Worm (Caenorhabditis elegans): Measurements from ENCODE around the gene T12G3.11.
A peak's percentile ranks its signal among the peaks of the same experiment; 100 is the strongest.

Gene T12G3.11

DNA sequence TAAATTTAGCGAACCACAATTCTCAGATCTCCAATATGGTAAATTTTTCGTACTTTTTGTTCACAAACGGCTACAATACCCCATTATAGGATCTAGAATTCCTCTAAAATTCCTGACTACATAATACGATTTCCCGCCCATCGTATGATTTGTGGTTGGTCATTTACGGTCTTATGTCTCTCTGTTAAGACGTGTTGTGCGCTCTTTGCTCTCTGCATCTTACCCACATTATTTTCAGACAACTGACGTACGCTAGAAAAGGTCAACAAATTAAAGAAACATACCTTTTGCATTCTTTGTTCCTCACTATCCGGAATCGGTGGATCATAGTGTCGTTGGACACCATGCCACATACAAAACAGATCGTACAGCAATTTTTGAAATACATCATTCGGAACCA lies 13.5 kb upstream of the T12G3.11 start (continued):
- no peak for TF ChIP-seq T20F7.1 (GFP tag; optimal IDR thresholded peaks at IDR 0.05)

DNA sequence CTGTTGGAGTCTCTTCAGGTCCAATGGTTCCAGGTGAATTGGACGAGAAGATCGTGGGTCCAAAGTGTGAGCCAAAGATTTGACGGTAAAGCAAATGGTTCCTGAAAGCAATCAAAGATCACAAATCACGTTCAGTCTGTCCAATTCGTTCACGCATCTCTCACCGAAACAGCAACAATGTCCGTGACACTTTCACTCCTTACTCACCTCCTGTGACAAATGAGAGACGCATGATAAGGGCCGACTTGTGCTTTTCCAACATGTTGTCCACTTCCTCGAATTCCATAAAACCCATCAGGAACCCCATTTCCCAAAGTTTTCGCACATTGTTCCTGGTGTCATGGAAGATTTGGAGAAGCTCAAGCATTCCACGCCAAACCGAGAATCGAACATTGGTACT lies 10.9 kb upstream of the T12G3.11 start:
- TF ChIP-seq aha-1 (tag) (peak; percentile 46), saeg-2 (GFP tag; IDR thresholded peaks at IDR 0.05) (no peak), nhr-28 (tag; optimal IDR thresholded peaks at IDR 0.05) (peak; percentile 44), dve-1 (tag; optimal IDR thresholded peaks at IDR 0.05; ENCODE audit: insufficient read depth) (peak; percentile 0), hlh-11 (tag; optimal IDR thresholded peaks at IDR 0.05) (peak; percentile 39), daf-19 (GFP tag; conservative IDR thresholded peaks at IDR 0.05) (no peak), mxl-3 (GFP tag; optimal IDR thresholded peaks at IDR 0.05) (peak; percentile 30), daf-16 (GFP tag; optimal IDR thresholded peaks at IDR 0.05) (no peak), daf-16 (tag; optimal IDR thresholded peaks at IDR 0.05) (peak; percentile 36), unc-62 (GFP tag; optimal IDR thresholded peaks at IDR 0.05 in 1 of 2) (peak in 1 of 2 experiments; percentile 43), unc-62 (tag; optimal IDR thresholded peaks at IDR 0.05) (no peak), ceh-82 (tag; optimal IDR thresholded peaks at IDR 0.05) (no peak), hlh-30 (tag; optimal IDR thresholded peaks at IDR 0.05; ENCODE audit: insufficient read depth) (peak; percentile 81)

DNA sequence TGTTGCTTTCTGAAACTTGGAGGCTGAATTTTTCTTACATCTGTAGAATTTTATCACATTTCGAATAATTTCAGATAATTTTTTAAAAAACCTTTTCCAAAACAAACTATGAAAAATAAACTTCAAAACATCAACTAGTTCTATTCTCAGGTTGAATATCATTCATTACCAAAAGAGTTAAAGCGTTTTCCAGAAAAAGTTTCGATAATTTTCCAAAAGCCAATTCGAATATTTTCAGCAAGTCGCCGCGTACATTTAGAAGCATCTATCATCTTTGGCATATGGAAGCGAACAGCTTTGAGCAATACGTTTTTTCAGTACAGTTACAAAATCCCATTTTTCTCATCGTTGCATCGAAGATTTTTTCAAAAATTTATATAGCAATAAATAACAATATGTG lies 7.4 kb upstream of the T12G3.11 start:
- TF ChIP-seq tra-1 (GFP tag; IDR thresholded peaks at IDR 0.05) (no peak), aha-1 (tag) (no peak), mes-2 (tag; optimal IDR thresholded peaks at IDR 0.05; ENCODE audit: poor library complexity, severe bottlenecking) (peak; percentile 23), ceh-20 (GFP tag; IDR thresholded peaks at IDR 0.05) (no peak), jun-1 (tag; optimal IDR thresholded peaks at IDR 0.05) (no peak), F26F4.8 (GFP tag; conservative IDR thresholded peaks at IDR 0.05) (no peak), pha-4 (GFP tag; IDR thresholded peaks at IDR 0.05) (no peak), pha-4 (tag; optimal IDR thresholded peaks at IDR 0.05) (no peak), unc-39 (tag; optimal IDR thresholded peaks at IDR 0.05) (no peak), ctbp-1 (GFP tag; IDR thresholded peaks at IDR 0.05) (no peak), pqm-1 (tag; optimal IDR thresholded peaks at IDR 0.05) (no peak), nhr-42 (GFP tag; IDR thresholded peaks at IDR 0.05) (no peak), nhr-102 (tag; optimal IDR thresholded peaks at IDR 0.05) (peak; percentile 38), dve-1 (tag; optimal IDR thresholded peaks at IDR 0.05; ENCODE audit: insufficient read depth) (peak; percentile 26), egl-43 (GFP tag; IDR thresholded peaks at IDR 0.05) (no peak), ces-1 (GFP tag; optimal IDR thresholded peaks at IDR 0.05) (no peak), daf-12 (tag; optimal IDR thresholded peaks at IDR 0.05) (no peak), madf-9 (GFP tag; conservative IDR thresholded peaks at IDR 0.05) (no peak), unc-130 (GFP tag; optimal IDR thresholded peaks at IDR 0.05) (no peak), hlh-11 (tag; optimal IDR thresholded peaks at IDR 0.05) (no peak), nhr-111 (GFP tag; optimal IDR thresholded peaks at IDR 0.05) (no peak), mxl-2 (GFP tag; conservative IDR thresholded peaks at IDR 0.05) (no peak), lin-15B (tag; optimal IDR thresholded peaks at IDR 0.05) (no peak), lin-13 (GFP tag; optimal IDR thresholded peaks at IDR 0.05) (no peak), ceh-28 (tag; optimal IDR thresholded peaks at IDR 0.05) (no peak), ZK546.5 (tag; optimal IDR thresholded peaks at IDR 0.05) (no peak), T26A8.4 (GFP tag; IDR thresholded peaks at IDR 0.05) (no peak), F49E8.2 (tag; optimal IDR thresholded peaks at IDR 0.05; ENCODE audit: borderline replicate concordance) (no peak), ceh-32 (tag; optimal IDR thresholded peaks at IDR 0.05; ENCODE audit: poor library complexity) (no peak), Y48G9A.11 (GFP tag; IDR thresholded peaks at IDR 0.05) (no peak), lim-7 (GFP tag; IDR thresholded peaks at IDR 0.05) (no peak), F44E2.7 (GFP tag; IDR thresholded peaks at IDR 0.05) (no peak), nhr-28 (tag; optimal IDR thresholded peaks at IDR 0.05) (no peak), mdt-29 (GFP tag; IDR thresholded peaks at IDR 0.05) (no peak), ztf-11 (tag; optimal IDR thresholded peaks at IDR 0.05) (no peak), zag-1 (tag; optimal IDR thresholded peaks at IDR 0.05) (no peak), spr-3 (GFP tag; optimal IDR thresholded peaks at IDR 0.05) (no peak), duxl-1 (tag; optimal IDR thresholded peaks at IDR 0.05; ENCODE audit: poor library complexity) (peak; percentile 4), aly-2 (tag; optimal IDR thresholded peaks at IDR 0.05) (no peak)

All from whole organism, L4 larva.